Fruit fly (Drosophila melanogaster) S2 (cell line): ENCODE data around the gene CG5810.

Experiments used
- CG8478 ChIP-seq: fragments of >200 bp; optimal IDR thresholded peaks from 2 replicates; lab custom pipeline; 2018
- CTCF ChIP-seq, 2 experiments: fragments of >200 bp; optimal IDR thresholded peaks; 2 replicates each; lab custom pipeline; 2018

Gene CG5810

DNA sequence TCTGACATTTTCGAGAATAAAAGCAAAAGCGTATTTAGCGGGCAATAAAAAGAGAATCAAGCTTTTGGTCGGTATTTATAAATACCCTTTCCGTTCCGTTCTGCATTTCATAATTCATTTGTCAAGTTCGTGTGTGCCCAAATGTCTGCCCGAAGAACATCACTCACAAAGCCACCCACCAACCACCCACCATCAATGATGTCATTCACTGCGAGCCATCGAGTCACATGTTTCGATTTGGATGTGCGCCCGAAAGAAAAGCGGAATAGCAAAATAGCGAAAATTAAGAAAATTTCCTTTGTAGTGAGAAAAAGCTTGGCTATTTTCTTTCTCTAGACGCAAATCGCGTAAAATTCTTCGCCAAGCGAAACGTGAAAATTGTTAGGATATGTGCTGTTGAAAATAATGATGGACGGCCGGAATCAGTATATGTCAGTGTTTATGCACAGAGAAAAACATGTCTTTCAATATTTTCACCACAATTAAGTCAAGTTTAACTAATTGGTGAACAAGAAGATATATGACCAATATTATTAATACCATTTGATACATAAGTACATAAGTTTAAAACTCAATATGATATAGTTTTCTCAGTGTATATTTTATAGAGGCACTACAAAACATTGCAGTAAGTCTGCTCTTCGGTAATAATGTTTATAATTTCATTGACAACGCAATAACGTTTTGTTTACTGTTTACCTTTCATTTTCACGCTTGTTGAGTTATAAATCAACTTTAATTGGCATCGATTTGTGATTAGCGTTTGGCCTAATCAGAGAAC is 12.3 kb upstream of the CG5810 start:
- TF ChIP-seq CG8478 (lab: Kevin White, UChicago) (no peak), CTCF (optimal IDR thresholded peaks at IDR 0.05; lab: Kevin White, UChicago) (no peak)

DNA sequence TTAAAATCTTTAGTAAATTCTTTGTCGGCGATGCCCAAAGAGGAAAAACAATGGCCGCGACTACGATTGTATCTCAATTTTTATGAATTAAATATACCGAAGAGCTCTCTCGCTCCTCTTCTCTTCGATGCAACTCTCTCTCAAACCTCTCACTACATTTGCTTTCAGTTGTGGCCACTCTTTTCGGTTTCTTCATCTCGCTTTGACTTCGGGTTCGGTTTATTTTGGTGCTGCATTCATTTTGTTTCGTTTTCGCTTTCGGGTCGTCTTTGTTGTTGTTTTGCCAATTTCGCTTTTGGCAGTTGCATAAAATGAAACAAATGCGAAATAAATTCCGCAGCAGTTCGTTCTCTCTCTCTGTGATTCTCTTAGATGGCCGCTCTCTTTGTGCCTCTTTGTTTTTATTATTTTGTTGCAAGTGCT is 10.7 kb upstream of the CG5810 start:
- TF ChIP-seq CTCF (optimal IDR thresholded peaks at IDR 0.05; lab: Kevin White, UChicago): no peak
- no peak for TF ChIP-seq CG8478 (lab: Kevin White, UChicago)

DNA sequence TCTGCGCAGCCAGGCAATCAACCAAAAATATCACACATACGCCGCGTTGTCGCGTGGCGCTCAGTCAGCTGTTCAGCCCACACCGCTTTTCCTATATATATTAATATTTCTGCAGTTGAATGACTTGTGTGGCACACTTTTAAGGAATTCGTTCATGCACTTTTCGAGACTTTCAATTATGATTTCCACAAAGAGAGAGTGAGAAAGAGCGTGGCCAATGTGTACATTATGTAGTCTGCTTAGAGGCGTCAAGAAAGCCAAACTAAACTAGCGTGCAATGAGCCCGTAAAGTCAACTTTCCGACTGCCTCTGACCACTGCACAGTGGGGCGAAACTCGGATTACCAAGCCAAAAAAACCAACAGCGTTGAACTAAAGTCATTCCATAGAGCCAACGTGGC is 9.4 kb upstream of the CG5810 start:
- TF ChIP-seq CG8478 (lab: Kevin White, UChicago): no peak
- TF ChIP-seq CTCF (optimal IDR thresholded peaks at IDR 0.05; lab: Kevin White, UChicago): no peak

DNA sequence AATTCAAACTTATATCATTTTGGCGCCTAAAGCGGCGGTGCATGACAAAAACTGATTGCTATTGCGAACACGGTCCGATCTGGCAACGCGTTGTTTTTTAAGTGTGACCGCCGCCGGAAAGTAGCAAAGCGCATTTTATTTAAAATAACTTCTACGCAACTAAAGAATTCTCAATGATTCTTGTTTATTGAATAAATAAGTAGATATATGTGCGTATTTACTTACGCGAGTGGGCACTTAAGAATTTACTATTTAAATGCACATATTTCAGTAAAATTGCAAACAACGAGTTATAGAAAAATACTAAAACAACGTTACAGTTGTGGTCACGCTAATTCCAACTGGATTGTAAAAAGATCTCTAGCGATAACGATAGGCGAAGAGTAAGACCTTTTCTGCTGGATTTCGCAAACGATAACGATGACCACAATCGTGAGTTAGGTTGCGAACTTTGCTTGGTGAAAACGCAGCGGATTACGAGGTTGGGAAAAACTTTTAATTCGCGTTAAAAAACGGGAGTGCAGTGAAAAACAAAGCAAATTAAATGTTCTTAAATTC is 7.6 kb upstream of the CG5810 start:
- TF ChIP-seq CG8478 (lab: Kevin White, UChicago) (no peak), CTCF (optimal IDR thresholded peaks at IDR 0.05; lab: Kevin White, UChicago) (peak in 1 of 2 experiments; percentile 15)

DNA sequence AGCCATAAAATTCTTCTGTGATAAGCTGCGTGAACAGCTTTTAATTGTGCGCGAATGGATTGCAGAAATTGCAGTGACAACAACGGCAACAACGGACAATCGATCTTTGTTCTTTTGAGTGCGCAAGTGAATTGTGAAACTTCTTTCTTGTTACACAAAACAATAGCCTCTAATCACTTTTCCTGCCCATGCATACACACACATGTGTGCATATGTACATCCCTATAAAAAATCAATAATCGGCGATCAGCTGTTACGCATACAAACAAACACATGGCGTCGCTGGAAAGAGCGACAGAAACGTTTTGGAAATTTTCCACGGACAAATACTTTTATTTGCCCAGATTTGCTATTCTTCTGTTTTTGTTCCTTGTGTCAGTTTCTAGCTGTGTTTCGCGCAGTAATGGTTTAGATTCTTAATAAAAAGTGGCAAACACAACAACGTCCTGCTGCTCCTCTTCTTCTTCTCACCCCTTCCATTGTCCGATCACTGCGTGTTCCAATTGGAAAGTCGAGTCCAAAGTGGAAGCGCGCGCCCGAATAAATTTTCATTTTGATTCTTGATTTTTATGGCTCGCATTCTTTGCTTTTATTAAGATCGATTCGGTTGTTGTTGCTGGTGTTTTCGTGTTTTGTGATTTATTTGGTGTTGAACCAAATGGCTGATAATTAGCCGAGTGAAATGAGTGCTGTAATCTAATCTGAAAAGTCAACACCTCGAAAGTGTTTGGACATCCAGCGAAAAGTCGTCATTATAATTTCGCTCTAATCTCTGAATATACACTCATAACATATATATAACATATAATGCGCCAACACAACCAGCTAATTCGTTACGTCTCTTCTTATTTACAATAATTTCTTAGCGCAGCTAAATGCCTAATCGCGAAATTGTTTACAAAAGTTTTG is 6.8 kb upstream of the CG5810 start:
- TF ChIP-seq CG8478 (lab: Kevin White, UChicago) (no peak), CTCF (optimal IDR thresholded peaks at IDR 0.05; lab: Kevin White, UChicago) (no peak)

DNA sequence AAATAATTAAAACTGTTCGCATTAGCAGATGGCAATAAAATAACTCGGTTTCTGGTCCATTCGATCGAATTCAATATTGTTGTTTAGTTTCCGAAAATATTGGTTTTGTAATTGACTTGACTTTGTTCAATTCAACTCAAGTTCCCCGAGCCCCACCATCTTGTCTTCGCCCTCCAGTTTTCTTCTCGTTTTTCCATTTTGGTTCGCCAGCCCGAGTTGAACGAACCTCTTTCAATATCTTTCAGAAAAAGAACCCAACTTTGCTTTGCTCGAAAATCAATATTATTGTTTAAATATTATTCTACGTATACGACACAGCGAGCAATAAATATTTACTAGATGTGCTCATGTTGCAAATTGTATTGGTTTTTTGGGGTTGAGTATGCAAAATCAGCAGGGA is 4.9 kb upstream of the CG5810 start:
- TF ChIP-seq CG8478 (lab: Kevin White, UChicago) (no peak), CTCF (optimal IDR thresholded peaks at IDR 0.05; lab: Kevin White, UChicago) (no peak)

DNA sequence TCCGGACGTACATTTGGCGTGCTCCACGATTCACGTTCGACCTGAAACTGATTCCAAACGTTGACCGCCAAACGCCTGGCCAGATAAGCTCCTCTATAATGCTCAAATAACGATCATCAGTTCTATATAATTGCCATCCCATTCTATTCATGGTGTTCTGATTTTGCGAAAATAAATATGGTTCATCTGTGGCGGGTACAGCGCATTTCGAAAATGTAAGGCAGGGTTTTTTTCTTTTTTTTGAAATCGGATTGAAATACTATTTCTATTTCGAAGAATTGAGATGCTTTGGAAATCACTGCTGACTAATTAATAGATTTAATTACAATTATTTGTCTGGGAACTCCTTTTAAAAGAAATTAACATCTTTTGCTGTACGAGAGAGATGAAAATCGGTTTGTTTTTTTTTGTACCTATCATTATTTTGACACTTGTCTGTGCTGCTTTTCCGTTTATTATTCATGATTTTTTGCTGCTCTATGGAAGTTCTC is 2.5 kb upstream of the CG5810 start, which contains the start of gene cDIP:
Gene cDIP, minus strand, starts transcription at position 51 of the 491 bp plus-strand sequence.
- TF ChIP-seq CG8478 (lab: Kevin White, UChicago) (no peak), CTCF (optimal IDR thresholded peaks at IDR 0.05; lab: Kevin White, UChicago) (no peak)

DNA sequence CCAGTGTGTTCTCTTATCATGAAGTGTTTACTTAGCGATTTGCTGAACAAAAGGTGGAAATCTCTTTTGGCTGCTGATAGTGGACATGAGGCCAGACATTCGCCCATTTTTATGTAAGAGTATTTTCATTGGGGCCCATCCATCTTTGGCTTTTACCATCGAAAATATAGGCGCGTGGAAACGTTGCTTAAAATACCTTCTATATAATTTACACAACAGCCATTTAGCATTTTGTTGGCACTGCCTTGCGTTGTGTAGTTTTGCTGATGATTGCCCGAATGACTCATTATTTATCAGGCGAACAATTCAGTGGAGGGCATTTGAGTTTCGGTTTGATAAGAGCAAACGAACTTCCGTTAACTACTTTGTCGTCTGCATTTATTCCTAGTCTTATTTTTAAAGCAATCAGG is 2.0 kb upstream of the CG5810 start:
- TF ChIP-seq CTCF (optimal IDR thresholded peaks at IDR 0.05; lab: Kevin White, UChicago): no peak
- TF ChIP-seq CG8478 (lab: Kevin White, UChicago): no peak

DNA sequence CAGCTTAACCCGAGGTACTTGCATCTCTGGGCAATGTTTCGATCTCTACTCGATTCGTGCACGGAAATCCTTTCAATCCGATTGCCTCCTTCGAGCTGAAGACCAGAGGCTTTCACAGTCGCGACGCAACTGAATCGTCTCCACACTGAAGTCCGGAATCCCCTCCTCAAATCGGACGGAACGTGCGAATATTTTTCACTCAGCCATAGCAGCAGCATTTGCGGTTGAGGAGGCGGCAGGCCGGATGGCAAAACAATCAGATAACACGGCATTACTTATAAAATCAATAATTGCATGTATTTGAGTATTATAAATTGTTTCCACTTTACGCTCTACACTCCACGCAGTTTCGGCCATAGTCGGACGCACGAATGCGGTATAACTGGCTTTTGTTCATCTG is 4.5 kb downstream of the CG5810 start, which contains the start of gene Snmp1:
Gene Snmp1, minus strand, starts transcription at position 101 of the 400 bp plus-strand sequence.
- TF ChIP-seq CG8478 (lab: Kevin White, UChicago) (no peak), CTCF (optimal IDR thresholded peaks at IDR 0.05; lab: Kevin White, UChicago) (no peak)

DNA sequence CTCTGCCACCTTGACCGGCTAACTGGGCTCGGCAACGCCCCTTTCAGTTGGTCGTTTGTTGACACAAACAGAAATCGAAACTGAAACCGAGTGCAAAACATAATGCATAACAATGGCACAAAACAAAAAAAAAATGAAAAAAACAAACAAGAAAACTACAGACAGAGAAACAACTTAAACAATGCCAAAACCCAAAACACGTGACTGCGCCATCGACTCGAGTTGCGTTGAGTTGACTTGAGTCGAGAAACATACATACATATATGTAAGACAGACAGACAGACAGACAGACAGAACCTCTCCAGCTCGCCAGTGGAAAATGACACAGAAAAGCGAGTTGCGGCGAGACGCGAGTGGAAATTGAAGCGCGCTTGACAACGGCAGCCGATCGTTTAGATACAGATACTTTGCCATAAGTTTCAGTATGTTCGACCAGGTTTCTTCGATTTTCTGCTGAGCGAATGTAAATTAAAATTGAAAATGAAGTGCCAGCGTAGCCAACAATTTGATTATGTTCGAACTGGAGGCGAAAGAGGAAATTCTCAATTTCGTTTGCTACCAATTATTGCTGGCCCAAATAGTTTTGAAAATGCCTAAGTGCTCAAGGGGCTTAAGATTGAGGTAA is 6.1 kb downstream of the CG5810 start:
- TF ChIP-seq CTCF (optimal IDR thresholded peaks at IDR 0.05; lab: Kevin White, UChicago) (no peak), CG8478 (lab: Kevin White, UChicago) (no peak)

DNA sequence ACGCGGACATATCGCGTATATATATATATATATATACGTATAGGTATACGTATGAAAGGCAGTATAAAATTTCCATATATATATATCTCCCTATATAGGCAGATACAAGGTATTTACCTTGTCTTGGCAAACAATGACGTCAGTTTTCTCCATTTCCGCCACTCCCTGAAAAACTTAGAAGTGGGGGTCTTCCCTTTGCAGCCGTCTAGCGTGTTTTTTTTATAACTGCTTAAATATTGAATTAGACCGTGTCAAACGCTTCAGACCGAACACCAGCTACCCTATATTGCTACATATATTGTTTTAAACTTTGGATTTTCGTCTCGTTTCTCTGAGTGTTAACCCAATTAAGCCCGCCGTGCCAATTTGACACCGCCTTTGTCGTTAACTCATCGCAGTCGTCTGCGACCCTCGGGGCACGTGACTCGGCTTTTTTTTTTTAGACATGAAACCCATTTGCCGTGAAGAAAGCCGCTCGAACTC is 13.1 kb downstream of the CG5810 start:
- TF ChIP-seq CTCF (optimal IDR thresholded peaks at IDR 0.05; lab: Kevin White, UChicago) (no peak), CG8478 (lab: Kevin White, UChicago) (no peak)

DNA sequence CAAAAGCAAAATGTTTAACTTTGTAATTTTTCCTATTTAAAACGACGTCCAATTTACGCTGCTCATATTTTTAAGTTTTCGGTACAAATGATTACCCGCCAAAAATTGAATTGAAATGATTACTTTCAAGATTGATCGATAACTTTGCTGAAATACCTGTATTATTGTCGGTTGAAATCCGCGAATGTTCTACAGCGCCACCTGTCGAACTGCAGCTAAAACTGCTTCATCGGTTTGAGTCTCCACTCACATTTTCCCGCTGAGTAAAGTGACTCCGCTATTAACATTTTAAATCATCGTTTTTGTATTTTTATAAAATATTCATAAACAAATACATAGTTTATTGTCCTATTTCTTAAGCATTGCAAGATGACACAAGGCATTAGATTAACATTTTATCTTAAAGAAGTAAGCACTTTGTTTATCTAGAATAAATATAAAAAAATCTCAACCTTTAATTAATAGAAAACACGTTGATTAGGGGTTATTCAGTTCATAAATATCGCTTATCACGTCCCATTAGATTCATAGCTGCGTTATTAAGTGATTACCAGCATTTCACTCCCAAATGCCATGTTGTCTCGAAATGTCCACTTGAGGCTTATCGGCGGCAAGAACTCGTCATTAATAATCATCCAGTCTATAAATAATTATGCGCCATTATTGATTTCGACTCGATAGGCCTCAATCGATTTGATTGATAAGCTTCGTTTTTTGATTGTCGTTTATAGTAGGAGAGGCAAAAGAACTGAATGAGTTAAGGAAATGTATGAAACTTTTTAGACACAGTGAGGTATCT is 16.2 kb downstream of the CG5810 start:
- no peak for TF ChIP-seq CG8478 (lab: Kevin White, UChicago)
- peak; percentile 93 to 97 for TF ChIP-seq CTCF (optimal IDR thresholded peaks at IDR 0.05; lab: Kevin White, UChicago)

DNA sequence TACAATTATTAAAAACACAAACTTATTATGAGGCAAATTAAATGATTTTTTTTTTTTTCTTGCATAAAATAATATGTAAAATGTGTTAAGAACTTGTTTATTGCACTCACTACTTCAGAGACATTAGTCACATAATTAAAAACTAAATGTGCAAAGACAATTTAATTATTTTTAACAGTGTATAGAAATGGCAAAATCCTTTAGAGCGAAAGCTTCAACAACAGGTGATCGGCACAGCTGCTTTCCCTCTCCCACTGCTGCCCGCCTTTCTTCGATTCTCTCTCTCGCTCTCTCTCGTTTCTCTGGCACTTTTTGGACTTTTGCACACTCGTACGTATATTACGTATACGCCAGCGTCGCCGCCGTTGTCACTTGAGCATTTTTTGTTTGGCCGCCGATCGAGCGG is 16.8 kb downstream of the CG5810 start:
- TF ChIP-seq CG8478 (lab: Kevin White, UChicago) (no peak), CTCF (optimal IDR thresholded peaks at IDR 0.05; lab: Kevin White, UChicago) (no peak)
